Fruit fly (Drosophila melanogaster) whole organism, embryonic: Measurements from ENCODE around the gene CG2875.

Experiments used
- Aef1 ChIP-seq: fragments of 200-800 bp; sonication (Bioruptor generic); IDR thresholded peaks from 3 replicates; pipeline ENCODE4 v1.3.6; 2022; ENCODE audit warnings: missing biosample characterization, missing genetic modification characterization
- Awh ChIP-seq: fragments of 200-800 bp; sonication (Bioruptor generic); IDR thresholded peaks from 2 replicates; pipeline ENCODE4, ENCODE4 v1.3.6; 2022; ENCODE audit warnings: missing biosample characterization, missing genetic modification characterization
- B-H1 ChIP-seq: fragments of 200-800 bp; sonication (Bioruptor generic); IDR thresholded peaks from 3 replicates; pipeline ENCODE4 v1.3.6; 2022; ENCODE audit warnings: missing biosample characterization, missing genetic modification characterization
- B-H2 ChIP-seq: fragments of 200-800 bp; sonication (Bioruptor generic); optimal IDR thresholded peaks from 2 replicates; lab custom pipeline; 2018; ENCODE audit warnings: missing biosample characterization, mild to moderate bottlenecking, missing genetic modification characterization
- CG10147 ChIP-seq: fragments of 200-800 bp; sonication (Bioruptor generic); optimal IDR thresholded peaks from 2 replicates; lab custom pipeline; 2019; ENCODE audit warnings: missing biosample characterization, mild to moderate bottlenecking, missing genetic modification characterization, moderate library complexity
- CG10274 ChIP-seq: fragments of 200-800 bp; sonication (Bioruptor generic); optimal IDR thresholded peaks from 3 replicates; lab custom pipeline; 2017; ENCODE audit warnings: missing biosample characterization, mild to moderate bottlenecking, missing genetic modification characterization
- CG11247 ChIP-seq: fragments of 200-800 bp; sonication (Bioruptor generic); IDR thresholded peaks from 2 replicates; pipeline ENCODE4 v1.3.6; 2022; ENCODE audit warnings: missing biosample characterization, missing genetic modification characterization
- CG12104 ChIP-seq: fragments of 200-800 bp; sonication (Bioruptor generic); optimal IDR thresholded peaks from 3 replicates; lab custom pipeline; 2016; ENCODE audit warnings: missing biosample characterization, missing genetic modification characterization
- CG12236 ChIP-seq: fragments of 200-800 bp; sonication (Bioruptor generic); optimal IDR thresholded peaks from 2 replicates; lab custom pipeline; 2016; ENCODE audit warnings: missing biosample characterization, missing genetic modification characterization
- CG13775 ChIP-seq: fragments of 200-800 bp; sonication (Bioruptor generic); optimal IDR thresholded peaks from 3 replicates; lab custom pipeline; 2017; ENCODE audit warnings: missing biosample characterization, mild to moderate bottlenecking, missing genetic modification characterization
- CG14441 ChIP-seq: fragments of 200-800 bp; sonication (Bioruptor generic); IDR thresholded peaks from 2 replicates; pipeline ENCODE4 v1.3.6; 2022; ENCODE audit warnings: missing biosample characterization, missing genetic modification characterization
- CG15011 ChIP-seq: fragments of 200-800 bp; sonication (Bioruptor generic); optimal IDR thresholded peaks from 3 replicates; lab custom pipeline; 2018; ENCODE audit warnings: missing biosample characterization, mild to moderate bottlenecking, missing genetic modification characterization
- CG2889 ChIP-seq: fragments of 200-800 bp; sonication (Bioruptor generic); IDR thresholded peaks from 3 replicates; pipeline ENCODE4 v1.3.6; 2022; ENCODE audit warnings: missing biosample characterization, missing genetic modification characterization
- CG3281 ChIP-seq: fragments of 200-800 bp; sonication (Bioruptor generic); optimal IDR thresholded peaks from 3 replicates; lab custom pipeline; 2017; ENCODE audit warnings: missing biosample characterization, mild to moderate bottlenecking, missing genetic modification characterization
- CG34376 ChIP-seq: fragments of 200-800 bp; sonication (Bioruptor generic); optimal IDR thresholded peaks from 2 replicates; lab custom pipeline; 2018; ENCODE audit warnings: missing biosample characterization, mild to moderate bottlenecking, missing genetic modification characterization
- CG3995 ChIP-seq: fragments of 200-800 bp; sonication (Bioruptor generic); optimal IDR thresholded peaks from 3 replicates; lab custom pipeline; 2016; ENCODE audit warnings: missing biosample characterization, missing genetic modification characterization
- CG4404 ChIP-seq: fragments of 200-800 bp; sonication (Bioruptor generic); IDR thresholded peaks from 2 replicates; pipeline ENCODE4 v1.3.6; 2022; ENCODE audit warnings: missing biosample characterization, missing genetic modification characterization
- CG4820 ChIP-seq: fragments of 200-800 bp; sonication (Bioruptor generic); optimal IDR thresholded peaks from 3 replicates; lab custom pipeline; 2016; ENCODE audit warnings: missing biosample characterization, missing genetic modification characterization
- CG6683 ChIP-seq: fragments of 200-800 bp; sonication (Bioruptor generic); optimal IDR thresholded peaks from 2 replicates; lab custom pipeline; 2017; ENCODE audit warnings: missing biosample characterization, mild to moderate bottlenecking, missing genetic modification characterization, missing genetic modification reagents
- CG6765 ChIP-seq: fragments of 200-800 bp; sonication (Bioruptor generic); optimal IDR thresholded peaks from 3 replicates; lab custom pipeline; 2017; ENCODE audit warnings: missing biosample characterization, mild to moderate bottlenecking, missing genetic modification characterization
- CG6791 ChIP-seq: fragments of 200-800 bp; sonication (Bioruptor generic); IDR thresholded peaks from 3 replicates; pipeline ENCODE4 v1.3.6; 2022; ENCODE audit warnings: missing biosample characterization, missing genetic modification characterization; ENCODE audit not compliant: partially characterized antibody
- CG7271 ChIP-seq: fragments of 200-800 bp; sonication (Bioruptor generic); optimal IDR thresholded peaks from 2 replicates; lab custom pipeline; 2018; ENCODE audit warnings: missing biosample characterization, mild to moderate bottlenecking, missing genetic modification characterization, moderate library complexity
- CG9215 ChIP-seq: fragments of 200-800 bp; sonication (Bioruptor generic); IDR thresholded peaks from 2 replicates; pipeline ENCODE4 v1.3.6; 2022; ENCODE audit warnings: missing biosample characterization, missing genetic modification characterization
- CHES-1-like ChIP-seq: fragments of 200-800 bp; sonication (Bioruptor generic); optimal IDR thresholded peaks from 2 replicates; lab custom pipeline; 2016; ENCODE audit warnings: missing biosample characterization, missing genetic modification characterization
- CkIIα-i1 ChIP-seq: fragments of 200-800 bp; sonication (Bioruptor generic); IDR thresholded peaks from 2 replicates; pipeline ENCODE4 v1.3.6; 2022; ENCODE audit warnings: missing biosample characterization, missing genetic modification characterization
- ERR ChIP-seq: fragments of 200-800 bp; sonication (Bioruptor generic); optimal IDR thresholded peaks from 2 replicates; lab custom pipeline; 2016; ENCODE audit warnings: missing biosample characterization, missing genetic modification characterization
- Eip74EF ChIP-seq, 2 experiments: fragments of 200-800 bp in 1 of 2; fragments of >200 bp in 1 of 2; sonication (Bioruptor generic) in 1 of 2; optimal IDR thresholded peaks; 2 replicates each; lab custom pipeline; 2017 to 2019; ENCODE audit warnings: missing biosample characterization in 2 of 2, missing genetic modification characterization in 2 of 2, mild to moderate bottlenecking in 1 of 2, moderate library complexity in 1 of 2
- Hr39 ChIP-seq: fragments of >200 bp; optimal IDR thresholded peaks from 2 replicates; lab custom pipeline; 2017
- Lim3 ChIP-seq: fragments of 200-800 bp; sonication (Bioruptor generic); IDR thresholded peaks from 2 replicates; pipeline ENCODE4 v1.3.6; 2022; ENCODE audit warnings: missing biosample characterization, missing genetic modification characterization
- MESR4 ChIP-seq: fragments of 200-800 bp; sonication (Bioruptor generic); optimal IDR thresholded peaks from 2 replicates; lab custom pipeline; 2018; ENCODE audit warnings: missing biosample characterization, mild to moderate bottlenecking, missing genetic modification characterization, moderate library complexity
- Oli ChIP-seq: fragments of 200-800 bp; sonication (Bioruptor generic); optimal IDR thresholded peaks from 2 replicates; lab custom pipeline; 2018; ENCODE audit warnings: missing biosample characterization, mild to moderate bottlenecking, missing genetic modification characterization, moderate library complexity
- Ptx1 ChIP-seq: fragments of 200-800 bp; sonication (Bioruptor generic); IDR thresholded peaks from 2 replicates; pipeline ENCODE4 v1.3.6; 2022; ENCODE audit warnings: missing biosample characterization, missing genetic modification characterization
- Scr ChIP-seq: fragments of 200-800 bp; sonication (Bioruptor generic); IDR thresholded peaks from 2 replicates; pipeline ENCODE4 v1.3.6; 2022; ENCODE audit warnings: missing biosample characterization, missing genetic modification characterization; ENCODE audit not compliant: partially characterized antibody
- Side ChIP-seq: fragments of 200-800 bp; sonication (Bioruptor generic); optimal IDR thresholded peaks from 2 replicates; lab custom pipeline; 2016; ENCODE audit warnings: missing biosample characterization, missing genetic modification characterization
- Usf ChIP-seq: fragments of 200-800 bp; sonication (Bioruptor generic); optimal IDR thresholded peaks from 2 replicates; lab custom pipeline; 2017; ENCODE audit warnings: missing genotype, missing biosample characterization, missing genetic modification characterization
- Xrp1 ChIP-seq: fragments of 200-800 bp; sonication (Bioruptor generic); IDR thresholded peaks from 2 replicates; pipeline ENCODE4 v1.3.6; 2022; ENCODE audit warnings: missing biosample characterization, missing genetic modification characterization
- ac ChIP-seq: fragments of 200-800 bp; sonication (Bioruptor generic); optimal IDR thresholded peaks from 3 replicates; lab custom pipeline; 2017; ENCODE audit warnings: missing biosample characterization, mild to moderate bottlenecking, missing genetic modification characterization
- ato ChIP-seq: fragments of 200-800 bp; sonication (Bioruptor generic); IDR thresholded peaks from 2 replicates; pipeline ENCODE4 v1.3.6; 2022; ENCODE audit warnings: missing biosample characterization, missing genetic modification characterization; ENCODE audit not compliant: partially characterized antibody
- bbx ChIP-seq: fragments of 200-800 bp; sonication (Bioruptor generic); IDR thresholded peaks from 2 replicates; pipeline ENCODE4 v1.3.6; 2022; ENCODE audit warnings: missing biosample characterization, missing genetic modification characterization; ENCODE audit not compliant: partially characterized antibody
- crol ChIP-seq: fragments of 200-800 bp; sonication (Bioruptor generic); IDR thresholded peaks from 2 replicates; pipeline ENCODE4 v1.3.6; 2022; ENCODE audit warnings: missing biosample characterization, missing genetic modification characterization
- en ChIP-seq: fragments of 200-800 bp; sonication (Bioruptor generic); optimal IDR thresholded peaks from 2 replicates; lab custom pipeline; 2016; ENCODE audit warnings: missing biosample characterization, missing genetic modification characterization
- exex ChIP-seq: fragments of 200-800 bp; sonication (Bioruptor generic); optimal IDR thresholded peaks from 4 replicates; lab custom pipeline; 2018; ENCODE audit warnings: missing biosample characterization, mild to moderate bottlenecking, missing genetic modification characterization, moderate library complexity
- gsb-n ChIP-seq: fragments of 200-800 bp; sonication (Bioruptor generic); optimal IDR thresholded peaks from 3 replicates; lab custom pipeline; 2018; ENCODE audit warnings: missing biosample characterization, mild to moderate bottlenecking, missing genetic modification characterization
- mld ChIP-seq: fragments of 200-800 bp; sonication (Bioruptor generic); IDR thresholded peaks from 3 replicates; pipeline ENCODE4 v1.3.6; 2022; ENCODE audit warnings: missing biosample characterization, missing genetic modification characterization; ENCODE audit not compliant: partially characterized antibody
- pfk ChIP-seq: fragments of 200-800 bp; sonication (Bioruptor generic); optimal IDR thresholded peaks from 2 replicates; lab custom pipeline; 2018; ENCODE audit warnings: missing biosample characterization, mild to moderate bottlenecking, missing genetic modification characterization, moderate library complexity
- pita ChIP-seq: fragments of 200-800 bp; sonication (Bioruptor generic); optimal IDR thresholded peaks from 2 replicates; lab custom pipeline; 2017; ENCODE audit warnings: missing biosample characterization, mild to moderate bottlenecking, missing genetic modification characterization
- sim ChIP-seq: fragments of 200-800 bp; sonication (Bioruptor generic); IDR thresholded peaks from 2 replicates; pipeline ENCODE4 v1.3.6; 2022; ENCODE audit warnings: missing biosample characterization, missing genetic modification characterization
- sna ChIP-seq: fragments of 200-800 bp; sonication (Bioruptor generic); IDR thresholded peaks from 2 replicates; pipeline ENCODE4 v1.3.6; 2022; ENCODE audit warnings: missing biosample characterization, missing genetic modification characterization; ENCODE audit not compliant: partially characterized antibody
- ssp ChIP-seq: fragments of 200-800 bp; sonication (Bioruptor generic); IDR thresholded peaks from 2 replicates; pipeline ENCODE4 v1.3.6; 2022; ENCODE audit warnings: missing biosample characterization, missing genetic modification characterization
- ttk ChIP-seq: fragments of 200-800 bp; sonication (Bioruptor generic); IDR thresholded peaks from 2 replicates; pipeline ENCODE4 v2.1.2; 2022; ENCODE audit warnings: missing biosample characterization, missing genetic modification characterization
- tx ChIP-seq: fragments of 200-800 bp; sonication (Bioruptor generic); optimal IDR thresholded peaks from 2 replicates; lab custom pipeline; 2016; ENCODE audit warnings: missing biosample characterization, missing genetic modification characterization
- zfh1 ChIP-seq: fragments of 200-800 bp; sonication (Bioruptor generic); IDR thresholded peaks from 3 replicates; pipeline ENCODE4 v1.3.6; 2022; ENCODE audit warnings: missing biosample characterization, missing genetic modification characterization

Gene CG2875

dm6 chrX:3548568-3548967 is 24.9 kb downstream of the CG2875 start (continued):
- TF ChIP-seq CG7271 (tag; lab: Kevin White, UChicago) (no peak), CHES-1-like (no peak), crol (GFP tag; lab: Robert Waterston, UW) (no peak), CG4404 (no peak), pfk (GFP tag; lab: Kevin White, UChicago) (no peak), en (GFP tag; lab: Kevin White, UChicago) (no peak), CG12236 (no peak), sna (GFP tag; lab: Robert Waterston, UW) (no peak), tx (GFP tag; lab: Kevin White, UChicago) (no peak), B-H1 (GFP tag; lab: Robert Waterston, UW) (no peak), CG13775 (GFP tag; lab: Kevin White, UChicago) (no peak), CG2889 (no peak), CG9215 (GFP tag; lab: Robert Waterston, UW) (no peak), MESR4 (GFP tag; lab: Kevin White, UChicago) (no peak), CG10147 (GFP tag; lab: Kevin White, UChicago) (no peak), CG3281 (GFP tag; lab: Kevin White, UChicago) (peak; percentile 23), CG6791 (GFP tag; lab: Robert Waterston, UW) (no peak), CG14441 (GFP tag; lab: Robert Waterston, UW) (0 out of 2 replicates have a peak, but pooled peaks have one; percentile 14), ac (GFP tag; lab: Kevin White, UChicago) (no peak), exex (tag; lab: Kevin White, UChicago) (no peak), bbx (GFP tag; lab: Robert Waterston, UW) (no peak), Eip74EF (GFP tag; optimal IDR thresholded peaks at IDR 0.05; lab: Kevin White, UChicago) (no peak), mld (no peak), ssp (GFP tag; lab: Robert Waterston, UW) (no peak), B-H2 (GFP tag; lab: Kevin White, UChicago) (no peak), Xrp1 (GFP tag; lab: Robert Waterston, UW) (peak; percentile 10; the same call in 1 of the 2 replicates), Hr39 (no peak), ERR (GFP tag; lab: Kevin White, UChicago) (no peak), Usf (GFP tag; lab: Kevin White, UChicago) (no peak), CkIIα-i1 (GFP tag; lab: Robert Waterston, UW) (no peak), sim (GFP tag; lab: Robert Waterston, UW) (no peak), CG4820 (GFP tag; lab: Kevin White, UChicago) (no peak), CG3995 (no peak), Lim3 (GFP tag; lab: Robert Waterston, UW) (no peak), CG12104 (no peak), gsb-n (no peak), ato (GFP tag; lab: Robert Waterston, UW) (no peak), zfh1 (no peak), CG10274 (GFP tag; lab: Kevin White, UChicago) (no peak), Aef1 (peak; percentile 38; the same call in 2 of the 3 replicates), ttk (peak; percentile 42; the same call in 1 of the 2 replicates), CG34376 (no peak), pita (GFP tag; lab: Kevin White, UChicago) (no peak), CG6683 (GFP tag; lab: Kevin White, UChicago) (no peak), CG15011 (GFP tag; lab: Kevin White, UChicago) (no peak), Scr (GFP tag; lab: Robert Waterston, UW) (no peak), Side (GFP tag; lab: Kevin White, UChicago) (no peak), Awh (GFP tag; lab: Robert Waterston, UW) (no peak), CG11247 (GFP tag; lab: Robert Waterston, UW) (no peak), Ptx1 (GFP tag; lab: Robert Waterston, UW) (peak; percentile 20; the same call in 1 of the 2 replicates), Oli (tag; lab: Kevin White, UChicago) (peak; percentile 24), CG6765 (no peak)
